Fruit fly (Drosophila melanogaster) whole organism, embryonic: ENCODE data around the gene RpS17.

Source experiments
- BtbVII ChIP-seq: fragments of 200-800 bp; sonication (Bioruptor generic); optimal IDR thresholded peaks from 3 replicates; lab custom pipeline; 2017; ENCODE audit warnings: missing biosample characterization, mild to moderate bottlenecking, missing genetic modification characterization
- CG10209 ChIP-seq: fragments of 200-800 bp; sonication (Bioruptor generic); optimal IDR thresholded peaks from 3 replicates; lab custom pipeline; 2017; ENCODE audit warnings: missing biosample characterization, mild to moderate bottlenecking, missing genetic modification characterization, missing genetic modification reagents
- CG1024 ChIP-seq: fragments of 200-800 bp; sonication (Bioruptor generic); IDR thresholded peaks from 2 replicates; pipeline ENCODE4 v1.3.6; 2022; ENCODE audit warnings: missing biosample characterization, missing genetic modification characterization
- CG10654 ChIP-seq: fragments of 200-800 bp; sonication (Bioruptor generic); optimal IDR thresholded peaks from 2 replicates; lab custom pipeline; 2016; ENCODE audit warnings: missing biosample characterization, missing genetic modification characterization
- CG10979 ChIP-seq: fragments of 200-800 bp; sonication (Bioruptor generic); optimal IDR thresholded peaks from 2 replicates; lab custom pipeline; 2018; ENCODE audit warnings: missing biosample characterization, mild to moderate bottlenecking, missing genetic modification characterization, moderate library complexity
- CG12236 ChIP-seq: fragments of 200-800 bp; sonication (Bioruptor generic); optimal IDR thresholded peaks from 2 replicates; lab custom pipeline; 2016; ENCODE audit warnings: missing biosample characterization, missing genetic modification characterization
- CG17328 ChIP-seq: fragments of 200-800 bp; sonication (Bioruptor generic); IDR thresholded peaks from 2 replicates; pipeline ENCODE4 v1.3.6; 2022; ENCODE audit warnings: missing biosample characterization, missing genetic modification characterization
- CG17359 ChIP-seq: fragments of 200-800 bp; sonication (Bioruptor generic); optimal IDR thresholded peaks from 3 replicates; lab custom pipeline; 2018; ENCODE audit warnings: missing biosample characterization, mild to moderate bottlenecking, missing genetic modification characterization, moderate library complexity
- CG18262 ChIP-seq: fragments of 200-800 bp; optimal IDR thresholded peaks from 3 replicates; lab custom pipeline; 2019; ENCODE audit warnings: missing biosample characterization, mild to moderate bottlenecking, missing genetic modification characterization, moderate library complexity
- CG30020 ChIP-seq: fragments of 200-800 bp; optimal IDR thresholded peaks from 2 replicates; lab custom pipeline; 2019; ENCODE audit warnings: missing biosample characterization, mild to moderate bottlenecking, missing genetic modification characterization, moderate library complexity
- CG3838 ChIP-seq: fragments of 200-800 bp; sonication (Bioruptor generic); optimal IDR thresholded peaks from 3 replicates; lab custom pipeline; 2016; ENCODE audit warnings: missing biosample characterization, missing genetic modification characterization
- CG3995 ChIP-seq: fragments of 200-800 bp; sonication (Bioruptor generic); optimal IDR thresholded peaks from 3 replicates; lab custom pipeline; 2016; ENCODE audit warnings: missing biosample characterization, missing genetic modification characterization
- CG42726 ChIP-seq: fragments of 200-800 bp; sonication (Bioruptor generic); IDR thresholded peaks from 2 replicates; pipeline ENCODE4 v1.3.6; 2022; ENCODE audit warnings: missing biosample characterization, missing genetic modification characterization; ENCODE audit not compliant: partially characterized antibody
- CG4707 ChIP-seq: fragments of 200-800 bp; sonication (Bioruptor generic); optimal IDR thresholded peaks from 2 replicates; lab custom pipeline; 2018; ENCODE audit warnings: missing biosample characterization, mild to moderate bottlenecking, missing genetic modification characterization, moderate library complexity
- CG6654 ChIP-seq: fragments of 200-800 bp; sonication (Bioruptor generic); optimal IDR thresholded peaks from 2 replicates; lab custom pipeline; 2017; ENCODE audit warnings: missing biosample characterization, mild to moderate bottlenecking, missing genetic modification characterization
- CG6683 ChIP-seq: fragments of 200-800 bp; sonication (Bioruptor generic); optimal IDR thresholded peaks from 2 replicates; lab custom pipeline; 2017; ENCODE audit warnings: missing biosample characterization, mild to moderate bottlenecking, missing genetic modification characterization, missing genetic modification reagents
- CG6765 ChIP-seq: fragments of 200-800 bp; sonication (Bioruptor generic); optimal IDR thresholded peaks from 3 replicates; lab custom pipeline; 2017; ENCODE audit warnings: missing biosample characterization, mild to moderate bottlenecking, missing genetic modification characterization
- CG7372 ChIP-seq: fragments of 200-800 bp; sonication (Bioruptor generic); IDR thresholded peaks from 2 replicates; pipeline ENCODE4 v1.3.6; 2022; ENCODE audit warnings: missing biosample characterization, missing genetic modification characterization
- CG9215 ChIP-seq: fragments of 200-800 bp; sonication (Bioruptor generic); IDR thresholded peaks from 2 replicates; pipeline ENCODE4 v1.3.6; 2022; ENCODE audit warnings: missing biosample characterization, missing genetic modification characterization
- CG9932 ChIP-seq: fragments of 200-800 bp; sonication (Bioruptor generic); IDR thresholded peaks from 2 replicates; pipeline ENCODE4 v1.3.6; 2022; ENCODE audit warnings: missing biosample characterization, missing genetic modification characterization
- Dref ChIP-seq: fragments of 200-800 bp; sonication (Bioruptor generic); IDR thresholded peaks from 2 replicates; pipeline ENCODE4 v1.3.6; 2022; ENCODE audit warnings: missing biosample characterization, missing genetic modification characterization
- Elba2 ChIP-seq: fragments of 200-800 bp; sonication (Bioruptor generic); optimal IDR thresholded peaks from 3 replicates; lab custom pipeline; 2016; ENCODE audit warnings: missing biosample characterization, missing genetic modification characterization
- Fer2 ChIP-seq: fragments of 200-800 bp; sonication (Bioruptor generic); optimal IDR thresholded peaks from 2 replicates; lab custom pipeline; 2018; ENCODE audit warnings: missing biosample characterization, mild to moderate bottlenecking, missing genetic modification characterization, moderate library complexity
- HHEX ChIP-seq: fragments of 200-800 bp; sonication (Bioruptor generic); optimal IDR thresholded peaks from 3 replicates; lab custom pipeline; 2017; ENCODE audit warnings: missing biosample characterization, mild to moderate bottlenecking, missing genetic modification characterization, missing genetic modification reagents
- HLHmδ ChIP-seq: fragments of 200-800 bp; sonication (Bioruptor generic); optimal IDR thresholded peaks from 2 replicates; lab custom pipeline; 2018; ENCODE audit warnings: missing biosample characterization, mild to moderate bottlenecking, missing genetic modification characterization, moderate library complexity
- HmgD ChIP-seq: fragments of 200-800 bp; sonication (Bioruptor generic); optimal IDR thresholded peaks from 3 replicates; lab custom pipeline; 2016; ENCODE audit warnings: missing biosample characterization, missing genetic modification characterization
- Hsf ChIP-seq: fragments of 200-800 bp; sonication (Bioruptor generic); optimal IDR thresholded peaks from 3 replicates; lab custom pipeline; 2016; ENCODE audit warnings: missing biosample characterization, missing genetic modification characterization
- MBD-R2 ChIP-seq: fragments of 200-800 bp; sonication (Bioruptor generic); IDR thresholded peaks from 2 replicates; pipeline ENCODE4 v1.3.6; 2022; ENCODE audit warnings: missing biosample characterization, missing genetic modification characterization
- NK7.1 ChIP-seq: fragments of 200-800 bp; sonication (Bioruptor generic); optimal IDR thresholded peaks from 3 replicates; lab custom pipeline; 2016; ENCODE audit warnings: missing biosample characterization, missing genetic modification characterization
- Pdp1 ChIP-seq, 2 experiments: fragments of 200-800 bp; sonication (Bioruptor generic); optimal IDR thresholded peaks; 3 replicates each; lab custom pipeline; 2016; ENCODE audit warnings: missing biosample characterization in 2 of 2, missing genetic modification characterization in 2 of 2, mild to moderate bottlenecking in 1 of 2, moderate library complexity in 1 of 2
- Six4 ChIP-seq: fragments of 200-800 bp; sonication (Bioruptor generic); optimal IDR thresholded peaks from 2 replicates; lab custom pipeline; 2016; ENCODE audit warnings: missing biosample characterization, missing genetic modification characterization
- Vsx1 ChIP-seq: fragments of 200-800 bp; sonication (Bioruptor generic); optimal IDR thresholded peaks from 2 replicates; lab custom pipeline; 2017; ENCODE audit warnings: missing biosample characterization, mild to moderate bottlenecking, missing genetic modification characterization, missing genetic modification reagents
- bsh ChIP-seq, 2 experiments: fragments of 200-800 bp; sonication (Bioruptor generic); optimal IDR thresholded peaks; 2 replicates each; lab custom pipeline; 2017 to 2018; ENCODE audit warnings: mild to moderate bottlenecking in 2 of 2, missing biosample characterization in 2 of 2, missing genetic modification characterization in 2 of 2, moderate library complexity in 1 of 2
- cad ChIP-seq: fragments of >200 bp; optimal IDR thresholded peaks from 2 replicates; lab custom pipeline; 2017; ENCODE audit warnings: missing biosample characterization, missing genetic modification characterization
- cato ChIP-seq: fragments of 200-800 bp; sonication (Bioruptor generic); optimal IDR thresholded peaks from 2 replicates; lab custom pipeline; 2016; ENCODE audit warnings: missing biosample characterization, missing genetic modification characterization, borderline replicate concordance
- dan ChIP-seq: fragments of 200-800 bp; sonication (Bioruptor generic); IDR thresholded peaks from 2 replicates; pipeline ENCODE4 v1.3.6; 2022; ENCODE audit warnings: missing biosample characterization, missing genetic modification characterization
- dmrt99B ChIP-seq: fragments of 200-800 bp; sonication (Bioruptor generic); optimal IDR thresholded peaks from 2 replicates; lab custom pipeline; 2018; ENCODE audit warnings: missing biosample characterization, mild to moderate bottlenecking, missing genetic modification characterization, moderate library complexity
- dpn ChIP-seq, 2 experiments: fragments of 200-800 bp; sonication (Bioruptor generic); optimal IDR thresholded peaks; 3 replicates each; lab custom pipeline; 2016; ENCODE audit warnings: missing biosample characterization in 2 of 2, missing genetic modification characterization in 2 of 2
- eve ChIP-seq, 2 experiments: fragments of >200 bp; optimal IDR thresholded peaks; 2 replicates each; lab custom pipeline; 2017; ENCODE audit warnings: missing biosample characterization in 2 of 2, missing genetic modification characterization in 2 of 2
- gcm ChIP-seq: fragments of 200-800 bp; sonication (Bioruptor generic); optimal IDR thresholded peaks from 2 replicates; lab custom pipeline; 2019; ENCODE audit warnings: missing biosample characterization, mild to moderate bottlenecking, missing genetic modification characterization, moderate library complexity
- gfzf ChIP-seq: fragments of 200-800 bp; sonication (Bioruptor generic); optimal IDR thresholded peaks from 2 replicates; lab custom pipeline; 2016; ENCODE audit warnings: missing biosample characterization, mild to moderate bottlenecking, missing genetic modification characterization, moderate library complexity
- gsb ChIP-seq: fragments of 200-800 bp; sonication (Bioruptor generic); IDR thresholded peaks from 2 replicates; pipeline ENCODE4 v1.3.6; 2022; ENCODE audit warnings: missing biosample characterization, missing genetic modification characterization
- kah ChIP-seq: fragments of 200-800 bp; sonication (Bioruptor generic); optimal IDR thresholded peaks from 2 replicates; lab custom pipeline; 2018; ENCODE audit warnings: missing biosample characterization, mild to moderate bottlenecking, missing genetic modification characterization
- maf-S ChIP-seq: fragments of 200-800 bp; sonication (Bioruptor generic); optimal IDR thresholded peaks from 2 replicates; lab custom pipeline; 2016; ENCODE audit warnings: missing biosample characterization, missing genetic modification characterization
- oc ChIP-seq: fragments of 200-800 bp; sonication (Bioruptor generic); optimal IDR thresholded peaks from 2 replicates; lab custom pipeline; 2018; ENCODE audit warnings: missing biosample characterization, mild to moderate bottlenecking, missing genetic modification characterization, moderate library complexity
- onecut ChIP-seq: fragments of 200-800 bp; sonication (Bioruptor generic); IDR thresholded peaks from 2 replicates; pipeline ENCODE4 v1.3.6; 2022; ENCODE audit warnings: missing biosample characterization, missing genetic modification characterization
- pfk ChIP-seq: fragments of 200-800 bp; sonication (Bioruptor generic); optimal IDR thresholded peaks from 2 replicates; lab custom pipeline; 2018; ENCODE audit warnings: missing biosample characterization, mild to moderate bottlenecking, missing genetic modification characterization, moderate library complexity
- pros ChIP-seq: fragments of 200-800 bp; sonication (Bioruptor generic); optimal IDR thresholded peaks from 3 replicates; lab custom pipeline; 2019; ENCODE audit warnings: missing biosample characterization, mild to moderate bottlenecking, missing genetic modification characterization, moderate library complexity
- sima ChIP-seq: fragments of 200-800 bp; sonication (Bioruptor generic); optimal IDR thresholded peaks from 2 replicates; lab custom pipeline; 2016; ENCODE audit warnings: missing biosample characterization, missing genetic modification characterization
- slou ChIP-seq: fragments of 200-800 bp; sonication (Bioruptor generic); optimal IDR thresholded peaks from 3 replicates; lab custom pipeline; 2016; ENCODE audit warnings: missing biosample characterization, missing genetic modification characterization

RpS17 gene

dm6 chr3L:9462247-9462769 is 32.7 kb upstream of the RpS17 start (continued):
- peak; percentile 88 for TF ChIP-seq CG10209 (GFP tag; lab: Kevin White, UChicago)
- TF ChIP-seq CG10979, result peak; percentile 96
- TF ChIP-seq Pdp1 (GFP tag; optimal IDR thresholded peaks at IDR 0.05; lab: Kevin White, UChicago), result peak; percentile 74 to 98
- no peak for TF ChIP-seq dan (GFP tag; lab: Robert Waterston, UW)
- peak; percentile 78 for TF ChIP-seq Fer2 (tag; lab: Kevin White, UChicago)
- TF ChIP-seq Vsx1 (GFP tag; lab: Kevin White, UChicago), result peak; percentile 91
- TF ChIP-seq CG4707 (GFP tag; lab: Kevin White, UChicago), result peak; percentile 47
- TF ChIP-seq CG30020 (tag; lab: Kevin White, UChicago), result peak; percentile 73
- no peak for TF ChIP-seq slou (GFP tag; lab: Kevin White, UChicago)
- TF ChIP-seq kah (GFP tag; lab: Kevin White, UChicago), result peak; percentile 42
- no peak for TF ChIP-seq pfk (GFP tag; lab: Kevin White, UChicago)
- TF ChIP-seq Six4 (GFP tag; lab: Kevin White, UChicago), result peak; percentile 86
- no peak for TF ChIP-seq HLHmδ (GFP tag; lab: Kevin White, UChicago)
- no peak; the same call in 1 of the 2 replicates for TF ChIP-seq MBD-R2
- TF ChIP-seq cato (GFP tag; lab: Kevin White, UChicago), result peak; percentile 70
- peak; percentile 52; the same call in 1 of the 2 replicates for TF ChIP-seq CG9215 (GFP tag; lab: Robert Waterston, UW)
- TF ChIP-seq CG18262 (tag; lab: Kevin White, UChicago), result peak; percentile 97
- peak; percentile 73 to 77 for TF ChIP-seq dpn (GFP tag; optimal IDR thresholded peaks at IDR 0.05; lab: Kevin White, UChicago)
- peak; percentile 84 for TF ChIP-seq CG6683 (GFP tag; lab: Kevin White, UChicago)
- TF ChIP-seq eve (GFP tag; optimal IDR thresholded peaks at IDR 0.05; lab: Kevin White, UChicago), result no peak
- TF ChIP-seq CG1024 (GFP tag; lab: Robert Waterston, UW), result peak; percentile 9; the same call in 1 of the 2 replicates
- TF ChIP-seq CG17328 (GFP tag; lab: Robert Waterston, UW), result peak; percentile 79
- TF ChIP-seq gfzf (GFP tag; lab: Kevin White, UChicago), result no peak
- TF ChIP-seq sima (GFP tag; lab: Kevin White, UChicago), result no peak
- TF ChIP-seq onecut (GFP tag; lab: Robert Waterston, UW), result peak; percentile 69
- TF ChIP-seq pros (GFP tag; lab: Kevin White, UChicago), result peak; percentile 75
- TF ChIP-seq gsb (GFP tag; lab: Robert Waterston, UW), result no peak
- TF ChIP-seq gcm, result peak; percentile 95
- peak; percentile 59 for TF ChIP-seq NK7.1 (GFP tag; lab: Kevin White, UChicago)
- TF ChIP-seq CG42726 (GFP tag; lab: Robert Waterston, UW), result no peak; the same call in 1 of the 2 replicates
- no peak for TF ChIP-seq Elba2
- peak; percentile 74 for TF ChIP-seq CG10654 (GFP tag; lab: Kevin White, UChicago)
- TF ChIP-seq dmrt99B (tag; lab: Kevin White, UChicago), result peak; percentile 94
- peak; percentile 84 for TF ChIP-seq maf-S (GFP tag; lab: Kevin White, UChicago)
- TF ChIP-seq CG12236 (GFP tag; lab: Kevin White, UChicago), result peak; percentile 60
- TF ChIP-seq oc (tag; lab: Kevin White, UChicago), result peak; percentile 79
- no peak for TF ChIP-seq HmgD (GFP tag; lab: Kevin White, UChicago)
- TF ChIP-seq CG17359 (tag; lab: Kevin White, UChicago), result peak; percentile 93
- peak; percentile 88 for TF ChIP-seq CG6765
- peak; percentile 71; the same call in 1 of the 2 replicates for TF ChIP-seq CG7372 (GFP tag; lab: Robert Waterston, UW)
- peak; percentile 90 for TF ChIP-seq BtbVII (GFP tag; lab: Kevin White, UChicago)
- TF ChIP-seq cad, result no peak
- TF ChIP-seq CG9932 (GFP tag; lab: Robert Waterston, UW), result peak; percentile 45
- TF ChIP-seq bsh (GFP tag; optimal IDR thresholded peaks at IDR 0.05; lab: Kevin White, UChicago), result peak; percentile 84 to 92
- TF ChIP-seq CG3838 (GFP tag; lab: Kevin White, UChicago), result peak; percentile 24
- TF ChIP-seq Hsf (GFP tag; lab: Kevin White, UChicago), result peak; percentile 86
- TF ChIP-seq HHEX (GFP tag; lab: Kevin White, UChicago), result peak; percentile 83
- no peak for TF ChIP-seq Dref
- peak; percentile 64 for TF ChIP-seq CG6654 (GFP tag; lab: Kevin White, UChicago)
- peak; percentile 48 for TF ChIP-seq CG3995 (GFP tag; lab: Kevin White, UChicago)
